Worm (Caenorhabditis elegans): ENCODE data around the gene H20J04.7.

The H20J04.7 gene

DNA sequence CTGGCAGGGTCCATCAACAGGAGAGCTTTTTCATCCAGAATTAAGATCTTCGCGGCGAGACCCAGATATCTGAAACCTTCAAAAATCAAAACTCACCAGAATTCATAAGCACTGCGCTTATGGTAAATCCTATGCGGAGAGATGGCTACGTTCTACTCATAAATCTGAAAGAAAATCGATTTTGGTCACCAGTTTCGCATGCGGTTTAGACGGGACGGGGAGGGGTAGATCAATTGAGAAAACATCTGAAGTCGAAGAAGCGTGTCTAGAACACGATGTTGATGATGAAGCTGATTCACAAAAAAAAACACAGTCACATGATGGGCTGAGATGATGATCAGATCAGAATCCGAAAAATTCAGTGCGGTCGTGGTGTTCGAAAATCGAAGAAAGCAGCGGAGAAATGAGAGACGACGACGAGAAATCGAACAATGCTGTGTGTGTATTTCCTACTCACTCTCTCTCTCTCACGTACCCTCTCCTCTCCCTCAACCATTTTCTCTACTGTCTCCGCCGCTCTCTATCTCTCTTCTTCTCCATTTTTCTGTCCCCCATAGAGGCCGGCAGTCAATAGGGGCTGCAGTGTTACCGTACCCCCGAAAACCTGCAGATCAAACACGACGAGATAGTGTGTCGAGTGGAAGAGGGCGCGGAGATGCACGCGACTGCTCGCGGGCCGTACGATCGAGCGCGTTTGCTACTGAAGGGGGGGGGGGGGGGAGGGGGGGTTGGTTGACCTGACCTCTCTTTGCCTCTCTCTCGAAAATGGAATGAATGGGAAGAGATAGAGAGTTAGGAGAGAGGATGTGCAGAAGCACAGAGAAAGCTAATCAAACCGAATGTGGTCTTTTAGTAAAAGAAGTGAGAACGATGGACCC, 21.4 kb upstream of the H20J04.7 start, which contains the start of gene ntl-2 (continued):
- TF ChIP-seq F16B12.6 (tag; optimal IDR thresholded peaks at IDR 0.05) (peak; percentile 66), nhr-71 (tag; optimal IDR thresholded peaks at IDR 0.05) (peak; percentile 98), dpl-1 (GFP tag; optimal IDR thresholded peaks at IDR 0.05) (peak; percentile 82 to 85 (median 82)), lin-13 (GFP tag; optimal IDR thresholded peaks at IDR 0.05) (peak; percentile 97), unc-30 (tag; optimal IDR thresholded peaks at IDR 0.05) (no peak), tbx-2 (tag; optimal IDR thresholded peaks at IDR 0.05) (peak; percentile 93), mef-2 (tag; optimal IDR thresholded peaks at IDR 0.05) (peak; percentile 77), elt-2 (tag; optimal IDR thresholded peaks at IDR 0.05) (peak; percentile 98), fkh-8 (tag; optimal IDR thresholded peaks at IDR 0.05) (peak; percentile 99), mdl-1 (tag; optimal IDR thresholded peaks at IDR 0.05) (peak; percentile 60 to 96), ama-1 (optimal IDR thresholded peaks at IDR 0.05) (peak; percentile 16), efl-3 (GFP tag; optimal IDR thresholded peaks at IDR 0.05) (peak; percentile 71), nhr-11 (tag; optimal IDR thresholded peaks at IDR 0.05) (peak; percentile 79), skn-1 (tag; optimal IDR thresholded peaks at IDR 0.05) (peak; percentile 92), ceh-82 (tag; optimal IDR thresholded peaks at IDR 0.05) (peak; percentile 89 to 97 (median 91)), lsy-2 (tag; optimal IDR thresholded peaks at IDR 0.05) (peak; percentile 99), hlh-4 (tag; optimal IDR thresholded peaks at IDR 0.05) (no peak), grh-1 (GFP tag; IDR thresholded peaks at IDR 0.05) (peak; percentile 91), nhr-85 (tag) (peak; percentile 97), unc-62 (GFP tag; optimal IDR thresholded peaks at IDR 0.05) (no peak), blmp-1 (tag; optimal IDR thresholded peaks at IDR 0.05) (peak; percentile 59), unc-130 (tag; optimal IDR thresholded peaks at IDR 0.05) (peak; percentile 88), nhr-90 (tag; optimal IDR thresholded peaks at IDR 0.05; ENCODE audit: poor library complexity) (peak; percentile 92), lir-3 (tag; optimal IDR thresholded peaks at IDR 0.05; ENCODE audit: poor library complexity) (peak; percentile 85), egl-13 (tag; optimal IDR thresholded peaks at IDR 0.05) (peak; percentile 87), nhr-12 (tag; optimal IDR thresholded peaks at IDR 0.05) (peak; percentile 13), dsc-1 (tag; optimal IDR thresholded peaks at IDR 0.05) (peak; percentile 88), ceh-63 (GFP tag; optimal IDR thresholded peaks at IDR 0.05) (peak; percentile 94), hpl-2 (GFP tag; optimal IDR thresholded peaks at IDR 0.05) (peak; percentile 56), C16A3.4 (tag; optimal IDR thresholded peaks at IDR 0.05) (peak; percentile 89), ets-5 (GFP tag; IDR thresholded peaks at IDR 0.05) (no peak), rnt-1 (tag; optimal IDR thresholded peaks at IDR 0.05) (peak; percentile 96), efl-1 (optimal IDR thresholded peaks at IDR 0.05) (peak; percentile 89 to 94), efl-1 (GFP tag; optimal IDR thresholded peaks at IDR 0.05 in 1 of 2) (peak; percentile 76 to 98), irx-1 (tag; optimal IDR thresholded peaks at IDR 0.05) (peak; percentile 88), snu-23 (GFP tag; optimal IDR thresholded peaks at IDR 0.05) (peak; percentile 93), Y116A8C.19 (tag; optimal IDR thresholded peaks at IDR 0.05; ENCODE audit: borderline replicate concordance) (no peak), swsn-7 (tag; optimal IDR thresholded peaks at IDR 0.05) (peak; percentile 95), jun-1 (tag; optimal IDR thresholded peaks at IDR 0.05) (peak; percentile 95), ceh-90 (tag; optimal IDR thresholded peaks at IDR 0.05) (peak; percentile 33), pag-3 (tag; optimal IDR thresholded peaks at IDR 0.05; ENCODE audit: borderline replicate concordance, insufficient read depth) (no peak), xbp-1 (tag; optimal IDR thresholded peaks at IDR 0.05) (peak; percentile 86), ceh-8 (GFP tag; optimal IDR thresholded peaks at IDR 0.05) (peak; percentile 99), C34B4.2 (tag; optimal IDR thresholded peaks at IDR 0.05) (peak; percentile 70), ceh-88 (GFP tag; IDR thresholded peaks at IDR 0.05) (peak; percentile 82), zip-4 (GFP tag; optimal IDR thresholded peaks at IDR 0.05) (peak; percentile 77), aly-2 (tag; optimal IDR thresholded peaks at IDR 0.05) (peak; percentile 37), mab-9 (GFP tag; IDR thresholded peaks at IDR 0.05) (peak; percentile 90), nhr-20 (tag; optimal IDR thresholded peaks at IDR 0.05) (peak; percentile 95), unc-86 (tag; optimal IDR thresholded peaks at IDR 0.05) (peak; percentile 95), ces-1 (GFP tag; optimal IDR thresholded peaks at IDR 0.05) (no peak)
